Worm (Caenorhabditis elegans): ENCODE data around the gene F47C12.8.

ce11 chrIV:4029288-4029687, 30.9 kb upstream of the F47C12.8 start:
- TF ChIP-seq gei-8 (GFP tag; optimal IDR thresholded peaks at IDR 0.05) (no peak), ceh-28 (tag; optimal IDR thresholded peaks at IDR 0.05) (no peak), unc-130 (GFP tag; optimal IDR thresholded peaks at IDR 0.05) (no peak), Y75B8A.6 (GFP tag; IDR thresholded peaks at IDR 0.05) (no peak)
